Worm (Caenorhabditis elegans): ENCODE data around the gene D2024.4.

DNA sequence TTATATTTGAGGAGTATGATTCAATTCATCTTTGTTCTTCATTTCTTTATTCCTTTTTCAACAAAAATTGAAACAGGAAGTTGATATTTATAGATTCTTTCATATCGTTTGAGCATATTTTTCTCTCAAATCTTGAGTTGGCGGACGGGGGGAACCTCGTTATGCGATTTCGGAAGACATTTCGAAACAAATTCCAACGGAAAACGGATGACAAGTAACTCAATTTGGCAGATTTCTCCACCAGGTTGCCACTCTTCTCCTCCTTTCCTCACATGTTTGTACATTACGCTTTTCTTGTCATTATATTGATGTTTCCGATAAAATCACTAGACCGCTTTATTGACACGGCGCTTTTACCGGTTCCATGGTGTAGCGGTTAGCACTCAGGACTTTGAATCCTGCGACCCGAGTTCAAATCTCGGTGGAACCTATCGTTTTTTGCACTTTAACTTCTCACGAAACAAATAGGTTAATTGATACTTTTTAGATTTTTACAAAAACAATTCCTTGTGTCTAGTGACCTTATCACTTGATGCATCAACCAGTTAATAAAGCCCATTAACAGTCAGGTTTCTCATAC, 44.0 kb downstream of the D2024.4 start:
- TF ChIP-seq tbx-2 (tag; optimal IDR thresholded peaks at IDR 0.05): no peak
- no peak for TF ChIP-seq ztf-4 (tag; optimal IDR thresholded peaks at IDR 0.05)
- no peak for TF ChIP-seq skn-1 (tag; optimal IDR thresholded peaks at IDR 0.05)
- TF ChIP-seq nhr-77 (tag; optimal IDR thresholded peaks at IDR 0.05): no peak
- no peak for TF ChIP-seq nhr-12 (tag; optimal IDR thresholded peaks at IDR 0.05)
- TF ChIP-seq lin-15B (tag; optimal IDR thresholded peaks at IDR 0.05): no peak
- no peak for TF ChIP-seq unc-62 (GFP tag; optimal IDR thresholded peaks at IDR 0.05)
- TF ChIP-seq nhr-25 (tag; optimal IDR thresholded peaks at IDR 0.05): no peak
- no peak for TF ChIP-seq lsy-12 (tag; optimal IDR thresholded peaks at IDR 0.05)
- TF ChIP-seq ceh-82 (tag; optimal IDR thresholded peaks at IDR 0.05): no peak
- no peak for TF ChIP-seq ama-1 (optimal IDR thresholded peaks at IDR 0.05)
